Comparison of ENCODE assay signal across 1 fruit fly cellular context in the genomic region with DNA sequence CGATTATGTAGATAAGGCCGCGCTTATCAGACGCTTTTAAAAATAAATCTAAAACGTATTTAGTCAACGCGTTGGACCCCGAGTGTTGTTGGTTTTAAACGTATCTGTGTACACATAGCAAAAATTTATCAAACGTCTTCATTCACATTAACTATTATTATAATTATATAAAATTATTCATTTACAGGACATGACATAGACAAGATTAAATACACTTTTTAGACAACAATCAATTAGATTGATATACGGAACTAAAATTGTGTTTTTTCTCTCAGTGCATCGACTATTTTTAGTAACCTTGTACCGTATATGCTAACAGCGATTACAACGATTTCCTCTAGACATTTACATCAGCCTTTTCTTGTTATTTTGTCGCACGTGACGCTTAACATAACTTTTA.
A peak's percentile ranks its signal among the peaks of the same experiment; 100 is the strongest.
TF ChIP-seq lines count a peak whose summit lies in the region.

No protein-coding gene starts in this region.

TF ChIP-seq in whole organism, embryonic, 481 proteins besides CTCF, POLR2A, EP300 and RAD21 (continued from another document and continues in another):
- TF ChIP-seq Mrtf (GFP tag; IDR thresholded peaks at IDR 0.05; lab: Robert Waterston, UW) (peak; percentile 37; the same call in 1 of the 3 replicates), CG2116 (GFP tag; optimal IDR thresholded peaks at IDR 0.05; lab: Kevin White, UChicago) (peak; percentile 14), CG10565 (GFP tag; optimal IDR thresholded peaks at IDR 0.05; lab: Kevin White, UChicago) (no peak), CG8290 (GFP tag; optimal IDR thresholded peaks at IDR 0.05; lab: Kevin White, UChicago) (no peak), CG8290 (tag; optimal IDR thresholded peaks at IDR 0.05; lab: Kevin White, UChicago) (peak in 1 of 2 experiments; percentile 52), CG17912 (GFP tag; optimal IDR thresholded peaks at IDR 0.05; lab: Kevin White, UChicago) (no peak), eve (GFP tag; optimal IDR thresholded peaks at IDR 0.05; lab: Kevin White, UChicago) (no peak), Fer1 (GFP tag; optimal IDR thresholded peaks at IDR 0.05; lab: Kevin White, UChicago) (peak; percentile 90), Dek (tag; optimal IDR thresholded peaks at IDR 0.05; lab: Kevin White, UChicago) (peak; percentile 80), CG6791 (GFP tag; IDR thresholded peaks at IDR 0.05; lab: Robert Waterston, UW; ENCODE audit: partially characterized antibody) (no peak), CG34376 (GFP tag; optimal IDR thresholded peaks at IDR 0.05; lab: Kevin White, UChicago) (peak; percentile 29), Hmr (GFP tag; optimal IDR thresholded peaks at IDR 0.05; lab: Kevin White, UChicago) (peak; percentile 84), MBD-R2 (GFP tag; IDR thresholded peaks at IDR 0.05; lab: Robert Waterston, UW) (peak; percentile 49; the same call in 1 of the 2 replicates), ind (GFP tag; optimal IDR thresholded peaks at IDR 0.05; lab: Kevin White, UChicago) (peak; percentile 71), h (optimal IDR thresholded peaks at IDR 0.05; lab: Kevin White, UChicago) (no peak), Sin3A (optimal IDR thresholded peaks at IDR 0.05; lab: Kevin White, UChicago) (no peak), CG3407 (GFP tag; optimal IDR thresholded peaks at IDR 0.05; lab: Kevin White, UChicago) (no peak), Bgb (GFP tag; IDR thresholded peaks at IDR 0.05; lab: Robert Waterston, UW; ENCODE audit: partially characterized antibody) (no peak), CG7963 (GFP tag; IDR thresholded peaks at IDR 0.05; lab: Robert Waterston, UW; ENCODE audit: partially characterized antibody) (no peak), CG9817 (tag; optimal IDR thresholded peaks at IDR 0.05; lab: Kevin White, UChicago) (peak; percentile 78), Oaz (GFP tag; IDR thresholded peaks at IDR 0.05; lab: Robert Waterston, UW) (peak; percentile 54), Meics (GFP tag; optimal IDR thresholded peaks at IDR 0.05; lab: Kevin White, UChicago) (peak; percentile 89), Rx (GFP tag; IDR thresholded peaks at IDR 0.05; lab: Robert Waterston, UW) (0 out of 2 replicates have a peak, but pooled peaks have one; percentile 19), B-H2 (GFP tag; optimal IDR thresholded peaks at IDR 0.05; lab: Kevin White, UChicago) (peak; percentile 56), CG7372 (GFP tag; IDR thresholded peaks at IDR 0.05; lab: Robert Waterston, UW) (peak; percentile 54; the same call in 1 of the 2 replicates), Gug (GFP tag; IDR thresholded peaks at IDR 0.05; lab: Robert Waterston, UW) (no peak), CG31365 (tag; optimal IDR thresholded peaks at IDR 0.05; lab: Kevin White, UChicago) (no peak), nerfin-1 (tag; optimal IDR thresholded peaks at IDR 0.05; lab: Kevin White, UChicago) (peak; percentile 27), CG18599 (GFP tag; optimal IDR thresholded peaks at IDR 0.05; lab: Kevin White, UChicago) (peak; percentile 90), Jarid2 (GFP tag; optimal IDR thresholded peaks at IDR 0.05; lab: Kevin White, UChicago) (peak; percentile 20), CG16815 (GFP tag; optimal IDR thresholded peaks at IDR 0.05; lab: Kevin White, UChicago) (peak; percentile 22), CG8944 (GFP tag; optimal IDR thresholded peaks at IDR 0.05; lab: Kevin White, UChicago) (no peak), CG14014 (GFP tag; IDR thresholded peaks at IDR 0.05; lab: Robert Waterston, UW) (peak; percentile 89), CG12299 (tag; optimal IDR thresholded peaks at IDR 0.05; lab: Kevin White, UChicago) (peak; percentile 70), CG33213 (GFP tag; optimal IDR thresholded peaks at IDR 0.05; lab: Kevin White, UChicago) (no peak), CG4424 (GFP tag; optimal IDR thresholded peaks at IDR 0.05; lab: Kevin White, UChicago) (peak; percentile 62), Med (GFP tag; lab: Kevin White, UChicago) (peak; percentile 78), Abd-B (GFP tag; optimal IDR thresholded peaks at IDR 0.05; lab: Kevin White, UChicago) (peak; percentile 56), CG15073 (GFP tag; optimal IDR thresholded peaks at IDR 0.05; lab: Kevin White, UChicago) (no peak), fu2 (GFP tag; optimal IDR thresholded peaks at IDR 0.05; lab: Kevin White, UChicago) (no peak), cad (GFP tag; optimal IDR thresholded peaks at IDR 0.05; lab: Kevin White, UChicago) (no peak), gsb-n (tag; optimal IDR thresholded peaks at IDR 0.05; lab: Kevin White, UChicago) (peak; percentile 29), onecut (GFP tag; IDR thresholded peaks at IDR 0.05; lab: Robert Waterston, UW) (0 out of 2 replicates have a peak, but pooled peaks have one; percentile 16), CG10274 (GFP tag; optimal IDR thresholded peaks at IDR 0.05; lab: Kevin White, UChicago) (peak; percentile 47), CG1832 (GFP tag; optimal IDR thresholded peaks at IDR 0.05; lab: Kevin White, UChicago) (no peak), CG32532 (GFP tag; IDR thresholded peaks at IDR 0.05; lab: Robert Waterston, UW) (peak; percentile 86), CG1603 (tag; optimal IDR thresholded peaks at IDR 0.05; lab: Kevin White, UChicago) (peak; percentile 27), CG4328 (GFP tag; optimal IDR thresholded peaks at IDR 0.05; lab: Kevin White, UChicago) (peak; percentile 7), seq (GFP tag; IDR thresholded peaks at IDR 0.05; lab: Robert Waterston, UW) (peak; percentile 58; the same call in 1 of the 2 replicates), pb (GFP tag; optimal IDR thresholded peaks at IDR 0.05; lab: Kevin White, UChicago) (no peak), CG3995 (GFP tag; optimal IDR thresholded peaks at IDR 0.05; lab: Kevin White, UChicago) (no peak), Fer3 (tag; optimal IDR thresholded peaks at IDR 0.05; lab: Kevin White, UChicago) (peak; percentile 88), CG8765 (GFP tag; IDR thresholded peaks at IDR 0.05; lab: Robert Waterston, UW) (peak; percentile 16; the same call in 1 of the 2 replicates), CG14965 (GFP tag; optimal IDR thresholded peaks at IDR 0.05; lab: Kevin White, UChicago; ENCODE audit: borderline replicate concordance) (no peak), twi (tag; optimal IDR thresholded peaks at IDR 0.05; lab: Kevin White, UChicago) (peak; percentile 13), Nf-YA (GFP tag; IDR thresholded peaks at IDR 0.05; lab: Robert Waterston, UW) (peak; percentile 51; the same call in 1 of the 2 replicates), Bteb2 (GFP tag; optimal IDR thresholded peaks at IDR 0.05; lab: Kevin White, UChicago) (no peak), CG1024 (GFP tag; IDR thresholded peaks at IDR 0.05; lab: Robert Waterston, UW) (peak; percentile 48; the same call in 1 of the 2 replicates), dmrt99B (tag; optimal IDR thresholded peaks at IDR 0.05; lab: Kevin White, UChicago) (peak; percentile 75), CG2875 (GFP tag; optimal IDR thresholded peaks at IDR 0.05; lab: Kevin White, UChicago) (peak; percentile 10), hkb (optimal IDR thresholded peaks at IDR 0.05; lab: Kevin White, UChicago) (no peak), hkb (GFP tag; IDR thresholded peaks at IDR 0.05; lab: Robert Waterston, UW) (peak; percentile 85), caup (GFP tag; optimal IDR thresholded peaks at IDR 0.05; lab: Kevin White, UChicago; ENCODE audit: severe bottlenecking) (peak; percentile 81), sima (GFP tag; optimal IDR thresholded peaks at IDR 0.05; lab: Kevin White, UChicago) (no peak), CG9609 (GFP tag; optimal IDR thresholded peaks at IDR 0.05; lab: Kevin White, UChicago) (no peak), CG6765 (GFP tag; optimal IDR thresholded peaks at IDR 0.05; lab: Kevin White, UChicago) (peak; percentile 76), chm (GFP tag; IDR thresholded peaks at IDR 0.05; lab: Robert Waterston, UW) (peak; percentile 59; the same call in 1 of the 2 replicates), CG10979 (tag; optimal IDR thresholded peaks at IDR 0.05; lab: Kevin White, UChicago) (peak; percentile 64), wek (GFP tag; optimal IDR thresholded peaks at IDR 0.05; lab: Kevin White, UChicago) (no peak), CG10654 (GFP tag; optimal IDR thresholded peaks at IDR 0.05; lab: Kevin White, UChicago) (peak; percentile 51), CG11085 (GFP tag; IDR thresholded peaks at IDR 0.05; lab: Robert Waterston, UW) (peak; percentile 50), stc (GFP tag; IDR thresholded peaks at IDR 0.05; lab: Robert Waterston, UW) (peak; percentile 69), CG15696 (tag; optimal IDR thresholded peaks at IDR 0.05; lab: Kevin White, UChicago) (peak; percentile 53), H15 (GFP tag; IDR thresholded peaks at IDR 0.05; lab: Robert Waterston, UW) (peak; percentile 60; the same call in 1 of the 3 replicates), ems (GFP tag; optimal IDR thresholded peaks at IDR 0.05; lab: Kevin White, UChicago) (no peak), CG7987 (GFP tag; optimal IDR thresholded peaks at IDR 0.05; lab: Kevin White, UChicago) (no peak), CG11696 (GFP tag; IDR thresholded peaks at IDR 0.05; lab: Robert Waterston, UW) (peak; percentile 67; the same call in 1 of the 2 replicates), z (GFP tag; IDR thresholded peaks at IDR 0.05; lab: Robert Waterston, UW) (no peak), CG12659 (GFP tag; optimal IDR thresholded peaks at IDR 0.05; lab: Kevin White, UChicago) (peak; percentile 77), CG18764 (GFP tag; optimal IDR thresholded peaks at IDR 0.05; lab: Kevin White, UChicago) (peak; percentile 47), pan (optimal IDR thresholded peaks at IDR 0.05; lab: Kevin White, UChicago) (no peak), pan (GFP tag; optimal IDR thresholded peaks at IDR 0.05 in 1 of 2, IDR thresholded peaks at IDR 0.05 in 1 of 2) (peak in 1 of 2 experiments; percentile 74), CG4707 (GFP tag; optimal IDR thresholded peaks at IDR 0.05; lab: Kevin White, UChicago) (no peak), slou (GFP tag; optimal IDR thresholded peaks at IDR 0.05; lab: Kevin White, UChicago) (peak; percentile 1), cg (GFP tag; optimal IDR thresholded peaks at IDR 0.05; lab: Kevin White, UChicago) (no peak), Aef1 (GFP tag; IDR thresholded peaks at IDR 0.05; lab: Robert Waterston, UW) (peak; percentile 77), CG2199 (GFP tag; IDR thresholded peaks at IDR 0.05; lab: Robert Waterston, UW) (no peak), CG11093 (GFP tag; IDR thresholded peaks at IDR 0.05; lab: Robert Waterston, UW) (0 out of 3 replicates have a peak, but pooled peaks have one; percentile 33), prd (optimal IDR thresholded peaks at IDR 0.05; lab: Kevin White, UChicago) (no peak), prd (GFP tag; IDR thresholded peaks at IDR 0.05; lab: Robert Waterston, UW) (peak; percentile 79), Ravus (GFP tag; IDR thresholded peaks at IDR 0.05; lab: Robert Waterston, UW) (peak; percentile 52; the same call in 1 of the 2 replicates), Hr78 (GFP tag; optimal IDR thresholded peaks at IDR 0.05; lab: Kevin White, UChicago) (no peak), trem (tag; optimal IDR thresholded peaks at IDR 0.05; lab: Kevin White, UChicago) (peak; percentile 30), chn (GFP tag; optimal IDR thresholded peaks at IDR 0.05; lab: Kevin White, UChicago) (no peak), Mes4 (GFP tag; optimal IDR thresholded peaks at IDR 0.05; lab: Kevin White, UChicago) (no peak), HLHmδ (GFP tag; optimal IDR thresholded peaks at IDR 0.05; lab: Kevin White, UChicago) (no peak), CG30431 (GFP tag; optimal IDR thresholded peaks at IDR 0.05; lab: Kevin White, UChicago) (peak; percentile 5), hbn (GFP tag; IDR thresholded peaks at IDR 0.05; lab: Robert Waterston, UW; ENCODE audit: partially characterized antibody) (no peak), kni (GFP tag; optimal IDR thresholded peaks at IDR 0.05; lab: Kevin White, UChicago) (no peak), fd64A (GFP tag; optimal IDR thresholded peaks at IDR 0.05; lab: Kevin White, UChicago) (no peak), unc-4 (GFP tag; IDR thresholded peaks at IDR 0.05; lab: Robert Waterston, UW; ENCODE audit: partially characterized antibody) (no peak), Awh (GFP tag; IDR thresholded peaks at IDR 0.05; lab: Robert Waterston, UW) (no peak), Ssrp (tag; optimal IDR thresholded peaks at IDR 0.05; lab: Kevin White, UChicago) (peak; percentile 64), mld (GFP tag; IDR thresholded peaks at IDR 0.05; lab: Robert Waterston, UW; ENCODE audit: partially characterized antibody) (no peak), CG1529 (GFP tag; optimal IDR thresholded peaks at IDR 0.05; lab: Kevin White, UChicago) (no peak), CG4404 (GFP tag; IDR thresholded peaks at IDR 0.05; lab: Robert Waterston, UW) (peak; percentile 35), ranshi (GFP tag; IDR thresholded peaks at IDR 0.05; lab: Robert Waterston, UW) (peak; percentile 77), emc (GFP tag; optimal IDR thresholded peaks at IDR 0.05; lab: Kevin White, UChicago) (no peak), Sox102F (GFP tag; optimal IDR thresholded peaks at IDR 0.05; lab: Kevin White, UChicago) (peak; percentile 66), Hr3 (GFP tag; optimal IDR thresholded peaks at IDR 0.05; lab: Kevin White, UChicago) (peak; percentile 55), rib (GFP tag; IDR thresholded peaks at IDR 0.05; lab: Robert Waterston, UW) (peak; percentile 62; the same call in 1 of the 2 replicates), klu (GFP tag; IDR thresholded peaks at IDR 0.05; lab: Robert Waterston, UW) (peak; percentile 65; the same call in 1 of the 2 replicates), CG5953 (GFP tag; IDR thresholded peaks at IDR 0.05; lab: Robert Waterston, UW) (no peak), tin (GFP tag; optimal IDR thresholded peaks at IDR 0.05; lab: Kevin White, UChicago) (peak; percentile 56), CG14441 (GFP tag; IDR thresholded peaks at IDR 0.05; lab: Robert Waterston, UW) (peak; percentile 76), Asciz (GFP tag; optimal IDR thresholded peaks at IDR 0.05; lab: Kevin White, UChicago) (peak; percentile 14), CG5245 (GFP tag; optimal IDR thresholded peaks at IDR 0.05; lab: Kevin White, UChicago) (no peak), CG30020 (tag; optimal IDR thresholded peaks at IDR 0.05; lab: Kevin White, UChicago) (no peak), CG34224 (GFP tag; IDR thresholded peaks at IDR 0.05; lab: Robert Waterston, UW; ENCODE audit: partially characterized antibody) (no peak), phol (tag; optimal IDR thresholded peaks at IDR 0.05; lab: Kevin White, UChicago) (peak; percentile 74), btn (GFP tag; optimal IDR thresholded peaks at IDR 0.05; lab: Kevin White, UChicago) (no peak), grau (tag; optimal IDR thresholded peaks at IDR 0.05; lab: Kevin White, UChicago) (peak; percentile 87), BtbVII (GFP tag; optimal IDR thresholded peaks at IDR 0.05; lab: Kevin White, UChicago) (peak; percentile 88), lmd (GFP tag; IDR thresholded peaks at IDR 0.05; lab: Robert Waterston, UW) (peak; percentile 84), mam (GFP tag; optimal IDR thresholded peaks at IDR 0.05; lab: Kevin White, UChicago) (peak; percentile 33)
